Fruit fly (Drosophila melanogaster) whole organism, embryonic: ENCODE measurements around the gene ph-d.
A peak's percentile ranks its signal among the peaks of the same experiment; 100 is the strongest.

Experiments used
- ATbp ChIP-seq: fragments of 200-800 bp; sonication (Bioruptor generic); optimal IDR thresholded peaks from 2 replicates; lab custom pipeline; 2017; ENCODE audit warnings: missing biosample characterization, mild to moderate bottlenecking, missing genetic modification characterization, missing genetic modification reagents
- Ada2b ChIP-seq: fragments of 200-800 bp; sonication (Bioruptor generic); IDR thresholded peaks from 2 replicates; pipeline ENCODE4 v1.3.6; 2022; ENCODE audit warnings: missing biosample characterization, missing genetic modification characterization
- Atf-2 ChIP-seq: fragments of 200-800 bp; sonication (Bioruptor generic); optimal IDR thresholded peaks from 2 replicates; lab custom pipeline; 2016; ENCODE audit warnings: missing biosample characterization, missing genetic modification characterization
- B-H2 ChIP-seq: fragments of 200-800 bp; sonication (Bioruptor generic); optimal IDR thresholded peaks from 2 replicates; lab custom pipeline; 2018; ENCODE audit warnings: missing biosample characterization, mild to moderate bottlenecking, missing genetic modification characterization
- CG10209 ChIP-seq: fragments of 200-800 bp; sonication (Bioruptor generic); optimal IDR thresholded peaks from 3 replicates; lab custom pipeline; 2017; ENCODE audit warnings: missing biosample characterization, mild to moderate bottlenecking, missing genetic modification characterization, missing genetic modification reagents
- CG10654 ChIP-seq: fragments of 200-800 bp; sonication (Bioruptor generic); optimal IDR thresholded peaks from 2 replicates; lab custom pipeline; 2016; ENCODE audit warnings: missing biosample characterization, missing genetic modification characterization
- CG10959 ChIP-seq: fragments of 200-800 bp; sonication (Bioruptor generic); IDR thresholded peaks from 2 replicates; pipeline ENCODE4 v1.3.6; 2022; ENCODE audit warnings: missing biosample characterization, missing genetic modification characterization
- CG11696 ChIP-seq: fragments of 200-800 bp; sonication (Bioruptor generic); IDR thresholded peaks from 2 replicates; pipeline ENCODE4 v1.3.6; 2022; ENCODE audit warnings: missing biosample characterization, missing genetic modification characterization
- CG1529 ChIP-seq: fragments of 200-800 bp; sonication (Bioruptor generic); optimal IDR thresholded peaks from 3 replicates; lab custom pipeline; 2018; ENCODE audit warnings: missing biosample characterization, missing genetic modification characterization
- CG1647 ChIP-seq: fragments of 200-800 bp; sonication (Bioruptor generic); optimal IDR thresholded peaks from 3 replicates; lab custom pipeline; 2016; ENCODE audit warnings: missing biosample characterization, missing genetic modification characterization
- CG16779 ChIP-seq: fragments of 200-800 bp; sonication (Bioruptor generic); IDR thresholded peaks from 2 replicates; pipeline ENCODE4 v1.3.6; 2022; ENCODE audit warnings: missing biosample characterization, missing genetic modification characterization
- CG16813 ChIP-seq: fragments of 200-800 bp; sonication (Bioruptor generic); IDR thresholded peaks from 3 replicates; pipeline ENCODE4 v1.3.6; 2022; ENCODE audit warnings: missing biosample characterization, missing genetic modification characterization; ENCODE audit not compliant: partially characterized antibody
- CG1832 ChIP-seq: fragments of 200-800 bp; sonication (Bioruptor generic); optimal IDR thresholded peaks from 2 replicates; lab custom pipeline; 2017; ENCODE audit warnings: missing biosample characterization, mild to moderate bottlenecking, missing genetic modification characterization, inconsistent platforms
- CG3281 ChIP-seq: fragments of 200-800 bp; sonication (Bioruptor generic); optimal IDR thresholded peaks from 3 replicates; lab custom pipeline; 2017; ENCODE audit warnings: missing biosample characterization, mild to moderate bottlenecking, missing genetic modification characterization
- CG5180 ChIP-seq: fragments of 200-800 bp; sonication (Bioruptor generic); optimal IDR thresholded peaks from 3 replicates; lab custom pipeline; 2017; ENCODE audit warnings: missing biosample characterization, missing genetic modification characterization, mild to moderate bottlenecking, moderate library complexity, missing genetic modification reagents
- CG6683 ChIP-seq: fragments of 200-800 bp; sonication (Bioruptor generic); optimal IDR thresholded peaks from 2 replicates; lab custom pipeline; 2017; ENCODE audit warnings: missing biosample characterization, mild to moderate bottlenecking, missing genetic modification characterization, missing genetic modification reagents
- CG7357 ChIP-seq: fragments of 200-800 bp; sonication (Bioruptor generic); IDR thresholded peaks from 3 replicates; pipeline ENCODE4 v1.3.6; 2022; ENCODE audit warnings: missing biosample characterization, missing genetic modification characterization
- CG7556 ChIP-seq: fragments of 200-800 bp; sonication (Bioruptor generic); optimal IDR thresholded peaks from 2 replicates; lab custom pipeline; 2017; ENCODE audit warnings: missing biosample characterization, mild to moderate bottlenecking, missing genetic modification characterization
- CG9437 ChIP-seq: fragments of 200-800 bp; sonication (Bioruptor generic); optimal IDR thresholded peaks from 2 replicates; lab custom pipeline; 2018; ENCODE audit warnings: missing biosample characterization, mild to moderate bottlenecking, missing genetic modification characterization
- Doc3 ChIP-seq: fragments of 200-800 bp; sonication (Bioruptor generic); IDR thresholded peaks from 3 replicates; pipeline ENCODE4 v1.3.6; 2022; ENCODE audit warnings: missing biosample characterization, missing genetic modification characterization; ENCODE audit not compliant: partially characterized antibody
- Dp ChIP-seq: fragments of 200-800 bp; sonication (Bioruptor generic); optimal IDR thresholded peaks from 2 replicates; lab custom pipeline; 2018; ENCODE audit warnings: missing biosample characterization, mild to moderate bottlenecking, missing genetic modification characterization, moderate library complexity
- E2f2 ChIP-seq: fragments of 200-800 bp; sonication (Bioruptor generic); IDR thresholded peaks from 2 replicates; pipeline ENCODE4 v1.3.6; 2022; ENCODE audit warnings: missing biosample characterization, missing genetic modification characterization
- Fer3 ChIP-seq: fragments of 200-800 bp; sonication (Bioruptor generic); optimal IDR thresholded peaks from 2 replicates; lab custom pipeline; 2018; ENCODE audit warnings: missing biosample characterization, mild to moderate bottlenecking, missing genetic modification characterization, moderate library complexity
- Gsc ChIP-seq: fragments of 200-800 bp; sonication (Bioruptor generic); IDR thresholded peaks from 2 replicates; pipeline ENCODE4 v1.3.6; 2022; ENCODE audit warnings: missing biosample characterization, missing genetic modification characterization
- HmgZ ChIP-seq: fragments of 200-800 bp; sonication (Bioruptor generic); optimal IDR thresholded peaks from 2 replicates; lab custom pipeline; 2018; ENCODE audit warnings: missing biosample characterization, mild to moderate bottlenecking, missing genetic modification characterization
- Oaz ChIP-seq: fragments of 200-800 bp; sonication (Bioruptor generic); IDR thresholded peaks from 2 replicates; pipeline ENCODE4 v1.3.6; 2022; ENCODE audit warnings: missing biosample characterization, missing genetic modification characterization
- ab ChIP-seq: fragments of 200-800 bp; sonication (Bioruptor generic); optimal IDR thresholded peaks from 2 replicates; lab custom pipeline; 2016; ENCODE audit warnings: missing biosample characterization, missing genetic modification characterization
- abd-A ChIP-seq: fragments of 200-800 bp; sonication (Bioruptor generic); optimal IDR thresholded peaks from 3 replicates; lab custom pipeline; 2019; ENCODE audit warnings: missing biosample characterization, mild to moderate bottlenecking, missing genetic modification characterization, moderate library complexity
- bigmax ChIP-seq: fragments of 200-800 bp; sonication (Bioruptor generic); optimal IDR thresholded peaks from 2 replicates; lab custom pipeline; 2018; ENCODE audit warnings: missing biosample characterization, mild to moderate bottlenecking, missing genetic modification characterization
- crc ChIP-seq: fragments of 200-800 bp; sonication (Bioruptor generic); optimal IDR thresholded peaks from 2 replicates; lab custom pipeline; 2016; ENCODE audit warnings: missing biosample characterization, missing genetic modification characterization
- crol ChIP-seq: fragments of 200-800 bp; sonication (Bioruptor generic); IDR thresholded peaks from 2 replicates; pipeline ENCODE4 v1.3.6; 2022; ENCODE audit warnings: missing biosample characterization, missing genetic modification characterization
- crp ChIP-seq, 2 experiments: fragments of 200-800 bp; sonication (Bioruptor generic); optimal IDR thresholded peaks; 2 replicates in 1 of 2; 3 replicates in 1 of 2; lab custom pipeline; 2017; ENCODE audit warnings: missing biosample characterization in 2 of 2, missing genetic modification characterization in 2 of 2, mild to moderate bottlenecking in 1 of 2, moderate library complexity in 1 of 2
- danr ChIP-seq: fragments of 200-800 bp; sonication (Bioruptor generic); IDR thresholded peaks from 2 replicates; pipeline ENCODE4 v1.3.6; 2022; ENCODE audit warnings: missing biosample characterization, missing genetic modification characterization
- ewg ChIP-seq: fragments of 200-800 bp; sonication (Bioruptor generic); optimal IDR thresholded peaks from 3 replicates; lab custom pipeline; 2017; ENCODE audit warnings: mild to moderate bottlenecking, missing biosample characterization, missing genetic modification reagents, missing genetic modification characterization
- fd96Cb ChIP-seq: fragments of 200-800 bp; sonication (Bioruptor generic); optimal IDR thresholded peaks from 2 replicates; lab custom pipeline; 2018; ENCODE audit warnings: missing biosample characterization, mild to moderate bottlenecking, missing genetic modification characterization, moderate library complexity
- fu2 ChIP-seq: fragments of 200-800 bp; sonication (Bioruptor generic); optimal IDR thresholded peaks from 2 replicates; lab custom pipeline; 2016; ENCODE audit warnings: missing biosample characterization, missing genetic modification characterization
- kah ChIP-seq: fragments of 200-800 bp; sonication (Bioruptor generic); optimal IDR thresholded peaks from 2 replicates; lab custom pipeline; 2018; ENCODE audit warnings: missing biosample characterization, mild to moderate bottlenecking, missing genetic modification characterization
- ken ChIP-seq: fragments of 200-800 bp; sonication (Bioruptor generic); IDR thresholded peaks from 3 replicates; pipeline ENCODE4 v1.3.6; 2022; ENCODE audit warnings: missing biosample characterization, missing genetic modification characterization
- lab ChIP-seq: fragments of 200-800 bp; sonication (Bioruptor generic); optimal IDR thresholded peaks from 3 replicates; lab custom pipeline; 2017; ENCODE audit warnings: missing biosample characterization, missing genetic modification characterization, mild to moderate bottlenecking, moderate library complexity, missing genetic modification reagents
- lov ChIP-seq, 2 experiments: fragments of 200-800 bp in 1 of 2; fragments of >200 bp in 1 of 2; sonication (Bioruptor generic) in 1 of 2; IDR thresholded peaks in 1 of 2; optimal IDR thresholded peaks in 1 of 2; 2 replicates in 1 of 2; 3 replicates in 1 of 2; pipeline versions ENCODE4 v1.3.6 to Lab custom; 2017 to 2022; ENCODE audit warnings: missing biosample characterization in 1 of 2, missing genetic modification characterization in 1 of 2
- org-1 ChIP-seq: fragments of 200-800 bp; sonication (Bioruptor generic); optimal IDR thresholded peaks from 2 replicates; lab custom pipeline; 2017; ENCODE audit warnings: missing biosample characterization, missing genetic modification characterization
- pzg ChIP-seq: fragments of 200-800 bp; sonication (Bioruptor generic); optimal IDR thresholded peaks from 3 replicates; lab custom pipeline; 2018; ENCODE audit warnings: missing biosample characterization, mild to moderate bottlenecking, missing genetic modification characterization, moderate library complexity
- ranshi ChIP-seq: fragments of 200-800 bp; sonication (Bioruptor generic); IDR thresholded peaks from 2 replicates; pipeline ENCODE4 v1.3.6; 2022; ENCODE audit warnings: missing biosample characterization, missing genetic modification characterization
- ro ChIP-seq: fragments of 200-800 bp; sonication (Bioruptor generic); IDR thresholded peaks from 2 replicates; pipeline ENCODE4 v1.3.6; 2022; ENCODE audit warnings: missing biosample characterization, missing genetic modification characterization
- tll ChIP-seq, 2 experiments: fragments of 200-800 bp in 1 of 2; fragments of >200 bp in 1 of 2; sonication (Bioruptor generic) in 1 of 2; optimal IDR thresholded peaks; 2 replicates each; lab custom pipeline; 2017 to 2019; ENCODE audit warnings: missing biosample characterization in 2 of 2, missing genetic modification characterization in 2 of 2, mild to moderate bottlenecking in 1 of 2, moderate library complexity in 1 of 2
- toy ChIP-seq: fragments of 200-800 bp; sonication (Bioruptor generic); IDR thresholded peaks from 2 replicates; pipeline ENCODE4 v1.3.6; 2022; ENCODE audit warnings: missing biosample characterization, missing genetic modification characterization
- trh ChIP-seq: fragments of 200-800 bp; sonication (Bioruptor generic); optimal IDR thresholded peaks from 2 replicates; lab custom pipeline; 2016; ENCODE audit warnings: missing biosample characterization, missing genetic modification characterization
- tup ChIP-seq: fragments of 200-800 bp; sonication (Bioruptor generic); optimal IDR thresholded peaks from 2 replicates; lab custom pipeline; 2016; ENCODE audit warnings: missing biosample characterization, mild to moderate bottlenecking, missing genetic modification characterization, moderate library complexity
- unpg ChIP-seq: fragments of 200-800 bp; sonication (Bioruptor generic); optimal IDR thresholded peaks from 3 replicates; lab custom pipeline; 2018; ENCODE audit warnings: missing biosample characterization, mild to moderate bottlenecking, missing genetic modification characterization, moderate library complexity
- vnd ChIP-seq: fragments of 200-800 bp; sonication (Bioruptor generic); IDR thresholded peaks from 3 replicates; pipeline ENCODE4 v1.3.6; 2022; ENCODE audit warnings: missing biosample characterization, missing genetic modification characterization; ENCODE audit not compliant: partially characterized antibody

The ph-d gene

DNA sequence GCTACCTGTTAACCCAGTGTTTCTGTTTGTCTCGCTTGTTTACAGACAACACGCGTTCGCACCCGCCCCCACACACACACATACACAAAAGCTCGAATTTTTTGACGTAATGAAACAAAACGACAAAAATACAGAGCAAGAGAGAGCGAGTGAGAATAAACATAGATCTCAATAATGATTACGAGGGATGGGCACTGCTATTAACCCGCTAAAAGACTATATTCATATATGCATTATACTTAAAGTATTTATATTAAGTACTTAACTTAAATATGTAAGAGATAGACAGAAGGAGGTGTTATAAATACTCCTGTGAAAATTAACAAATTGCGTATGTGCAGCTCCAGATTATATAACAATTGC is 18.7 kb upstream of the ph-d start (continued):
- no peak for TF ChIP-seq tll (GFP tag; optimal IDR thresholded peaks at IDR 0.05; lab: Kevin White, UChicago)
- no peak for TF ChIP-seq tup (GFP tag; lab: Kevin White, UChicago)
- TF ChIP-seq Fer3 (tag; lab: Kevin White, UChicago), result peak; percentile 57
- TF ChIP-seq pzg (GFP tag; lab: Kevin White, UChicago), result no peak
- TF ChIP-seq bigmax (GFP tag; lab: Kevin White, UChicago), result no peak
- peak; percentile 33 for TF ChIP-seq unpg
- peak; percentile 57 for TF ChIP-seq CG1529
- peak; percentile 21 for TF ChIP-seq org-1 (GFP tag; lab: Kevin White, UChicago)
- no peak for TF ChIP-seq Dp (GFP tag; lab: Kevin White, UChicago)
- TF ChIP-seq ab (GFP tag; lab: Kevin White, UChicago), result no peak
- no peak for TF ChIP-seq fu2 (GFP tag; lab: Kevin White, UChicago)
- TF ChIP-seq CG10959 (GFP tag; lab: Robert Waterston, UW), result no peak
- no peak for TF ChIP-seq crol (GFP tag; lab: Robert Waterston, UW)
- no peak for TF ChIP-seq crp (GFP tag; optimal IDR thresholded peaks at IDR 0.05; lab: Kevin White, UChicago)
- no peak for TF ChIP-seq CG6683 (GFP tag; lab: Kevin White, UChicago)
- TF ChIP-seq CG7357 (GFP tag; lab: Robert Waterston, UW), result no peak
- TF ChIP-seq ATbp (GFP tag; lab: Kevin White, UChicago), result peak; percentile 85
- TF ChIP-seq CG16779, result no peak
- no peak for TF ChIP-seq Gsc (GFP tag; lab: Robert Waterston, UW)
- peak; percentile 73 for TF ChIP-seq CG9437 (GFP tag; lab: Kevin White, UChicago)
- TF ChIP-seq danr (GFP tag; lab: Robert Waterston, UW), result no peak
- peak; percentile 55 for TF ChIP-seq CG10209 (GFP tag; lab: Kevin White, UChicago)
- no peak for TF ChIP-seq CG16813 (GFP tag; lab: Robert Waterston, UW)
- peak; percentile 35 for TF ChIP-seq CG3281 (GFP tag; lab: Kevin White, UChicago)
- TF ChIP-seq lov (optimal IDR thresholded peaks at IDR 0.05; lab: Kevin White, UChicago), result no peak
- TF ChIP-seq lov (GFP tag; IDR thresholded peaks at IDR 0.05; lab: Robert Waterston, UW), result no peak
- peak; percentile 31; the same call in 1 of the 2 replicates for TF ChIP-seq Ada2b (GFP tag; lab: Robert Waterston, UW)
- TF ChIP-seq ken (GFP tag; lab: Robert Waterston, UW), result no peak
- no peak for TF ChIP-seq crc (GFP tag; lab: Kevin White, UChicago)
- peak; percentile 32 for TF ChIP-seq B-H2 (GFP tag; lab: Kevin White, UChicago)
- TF ChIP-seq CG11696 (GFP tag; lab: Robert Waterston, UW), result 0 out of 2 replicates have a peak, but pooled peaks have one; percentile 7
- no peak for TF ChIP-seq vnd (GFP tag; lab: Robert Waterston, UW)
- peak; percentile 30 for TF ChIP-seq CG5180 (GFP tag; lab: Kevin White, UChicago)
- TF ChIP-seq Oaz (GFP tag; lab: Robert Waterston, UW), result no peak
- TF ChIP-seq ewg (GFP tag; lab: Kevin White, UChicago), result peak; percentile 23
- no peak for TF ChIP-seq CG1832 (GFP tag; lab: Kevin White, UChicago)
- TF ChIP-seq ranshi (GFP tag; lab: Robert Waterston, UW), result peak; percentile 22; the same call in 1 of the 2 replicates
- TF ChIP-seq Atf-2 (GFP tag; lab: Kevin White, UChicago), result no peak
- TF ChIP-seq HmgZ (tag; lab: Kevin White, UChicago), result no peak
- peak; percentile 79 for TF ChIP-seq kah (GFP tag; lab: Kevin White, UChicago)
- peak; percentile 25 for TF ChIP-seq CG10654
- TF ChIP-seq CG7556 (GFP tag; lab: Kevin White, UChicago), result peak; percentile 52
- TF ChIP-seq Doc3 (GFP tag; lab: Robert Waterston, UW), result no peak
- TF ChIP-seq fd96Cb (tag; lab: Kevin White, UChicago), result peak; percentile 30
- no peak for TF ChIP-seq trh (GFP tag; lab: Kevin White, UChicago)
- TF ChIP-seq CG1647 (GFP tag; lab: Kevin White, UChicago), result peak; percentile 16
- TF ChIP-seq abd-A (tag; lab: Kevin White, UChicago), result no peak
- peak; percentile 69 for TF ChIP-seq lab (GFP tag; lab: Kevin White, UChicago)
- TF ChIP-seq toy (GFP tag; lab: Robert Waterston, UW), result no peak
- no peak for TF ChIP-seq ro (GFP tag; lab: Robert Waterston, UW)
- TF ChIP-seq E2f2 (GFP tag; lab: Robert Waterston, UW), result no peak; the same call in 1 of the 2 replicates
